Fruit fly (Drosophila melanogaster): ENCODE measurements around the gene mew.

The mew gene

dm6 chrX:13232406-13233195, 25.7 kb downstream of the mew start (continued):
- TF ChIP-seq lilli (GFP tag; optimal IDR thresholded peaks at IDR 0.05) (peak; percentile 63), CG6765 (GFP tag; optimal IDR thresholded peaks at IDR 0.05) (no peak), bcd (GFP tag; optimal IDR thresholded peaks at IDR 0.05) (peak; percentile 75), Xbp1 (GFP tag; optimal IDR thresholded peaks at IDR 0.05) (peak; percentile 74), Dek (tag; optimal IDR thresholded peaks at IDR 0.05) (peak; percentile 24), CG18476 (GFP tag; optimal IDR thresholded peaks at IDR 0.05) (peak; percentile 30), Awh (GFP tag; IDR thresholded peaks at IDR 0.05) (peak; percentile 81), CG14050 (GFP tag; IDR thresholded peaks at IDR 0.05) (peak; percentile 82), Ravus (GFP tag; IDR thresholded peaks at IDR 0.05) (peak; percentile 34), CG9797 (GFP tag; optimal IDR thresholded peaks at IDR 0.05) (no peak), CG16779 (GFP tag; IDR thresholded peaks at IDR 0.05) (peak; percentile 47; the same call in 1 of the 2 replicates), phol (tag; optimal IDR thresholded peaks at IDR 0.05) (peak; percentile 72), CG7987 (GFP tag; optimal IDR thresholded peaks at IDR 0.05) (no peak), CG30020 (tag; optimal IDR thresholded peaks at IDR 0.05) (no peak), hth (optimal IDR thresholded peaks at IDR 0.05) (no peak), CG1603 (tag; optimal IDR thresholded peaks at IDR 0.05) (peak; percentile 93), chn (GFP tag; optimal IDR thresholded peaks at IDR 0.05) (peak; percentile 44), insv (GFP tag; optimal IDR thresholded peaks at IDR 0.05) (no peak), shn (GFP tag; optimal IDR thresholded peaks at IDR 0.05) (peak; percentile 50), TFAM (GFP tag; optimal IDR thresholded peaks at IDR 0.05) (no peak), nau (GFP tag; optimal IDR thresholded peaks at IDR 0.05) (peak; percentile 37), CG1529 (GFP tag; optimal IDR thresholded peaks at IDR 0.05) (peak; percentile 53), croc (GFP tag; conservative IDR thresholded peaks at IDR 0.05) (peak; percentile 55; the same call in 2 of the 3 replicates), Ets97D (GFP tag; optimal IDR thresholded peaks at IDR 0.05) (peak; percentile 31), CG30431 (GFP tag; optimal IDR thresholded peaks at IDR 0.05) (peak; percentile 59), sob (GFP tag; IDR thresholded peaks at IDR 0.05) (peak; percentile 77), maf-S (GFP tag; optimal IDR thresholded peaks at IDR 0.05) (peak; percentile 47), fd3F (GFP tag; optimal IDR thresholded peaks at IDR 0.05) (peak; percentile 46), Blimp-1 (GFP tag; optimal IDR thresholded peaks at IDR 0.05) (peak; percentile 64), CG12942 (GFP tag; optimal IDR thresholded peaks at IDR 0.05) (peak; percentile 47), Sox100B (GFP tag; optimal IDR thresholded peaks at IDR 0.05) (peak; percentile 50), Rx (GFP tag; IDR thresholded peaks at IDR 0.05) (peak; percentile 73), row (GFP tag; IDR thresholded peaks at IDR 0.05) (peak; percentile 76), CG14710 (tag; optimal IDR thresholded peaks at IDR 0.05) (peak; percentile 47), CG4424 (GFP tag; optimal IDR thresholded peaks at IDR 0.05) (peak; percentile 80), amos (GFP tag; IDR thresholded peaks at IDR 0.05; ENCODE audit: partially characterized antibody) (no peak), ac (GFP tag; optimal IDR thresholded peaks at IDR 0.05) (no peak), gcm2 (GFP tag; optimal IDR thresholded peaks at IDR 0.05) (peak; percentile 26), B-H1 (GFP tag; IDR thresholded peaks at IDR 0.05) (peak; percentile 63), lmd (GFP tag; IDR thresholded peaks at IDR 0.05) (peak; percentile 78), Kr (GFP tag; optimal IDR thresholded peaks at IDR 0.05) (no peak), z (GFP tag; IDR thresholded peaks at IDR 0.05) (no peak), CG7271 (tag; optimal IDR thresholded peaks at IDR 0.05) (no peak), nerfin-1 (tag; optimal IDR thresholded peaks at IDR 0.05) (peak; percentile 38), CG3065 (GFP tag; optimal IDR thresholded peaks at IDR 0.05) (no peak), bsh (GFP tag; optimal IDR thresholded peaks at IDR 0.05) (peak in 1 of 2 experiments; percentile 75), h (optimal IDR thresholded peaks at IDR 0.05) (no peak), CG5180 (GFP tag; optimal IDR thresholded peaks at IDR 0.05) (peak; percentile 70), psq (GFP tag; optimal IDR thresholded peaks at IDR 0.05) (no peak), CG7556 (GFP tag; optimal IDR thresholded peaks at IDR 0.05) (peak; percentile 75)
